Fruit fly (Drosophila melanogaster): ENCODE data around the gene Vps16B.

The Vps16B gene

dm6 chr3R:29782367-29782766, 33.9 kb downstream of the Vps16B start (continued):
- no peak for TF ChIP-seq crc (GFP tag; optimal IDR thresholded peaks at IDR 0.05)
- TF ChIP-seq HmgZ (tag; optimal IDR thresholded peaks at IDR 0.05): peak; percentile 26
- peak; percentile 99 for TF ChIP-seq kay (GFP tag; optimal IDR thresholded peaks at IDR 0.05)
- no peak for TF ChIP-seq CG4730 (GFP tag; IDR thresholded peaks at IDR 0.05)
- TF ChIP-seq CG9797 (GFP tag; optimal IDR thresholded peaks at IDR 0.05): no peak
- no peak for TF ChIP-seq hb (GFP tag; IDR thresholded peaks at IDR 0.05; ENCODE audit: partially characterized antibody)
- TF ChIP-seq CG15601 (tag; optimal IDR thresholded peaks at IDR 0.05): no peak
- TF ChIP-seq CG10565 (GFP tag; optimal IDR thresholded peaks at IDR 0.05): no peak
- TF ChIP-seq sens-2 (GFP tag; IDR thresholded peaks at IDR 0.05): no peak
- TF ChIP-seq CG31441 (GFP tag; IDR thresholded peaks at IDR 0.05): no peak
- TF ChIP-seq zf30C (GFP tag; optimal IDR thresholded peaks at IDR 0.05): no peak
- no peak for TF ChIP-seq emc (GFP tag; optimal IDR thresholded peaks at IDR 0.05)
- TF ChIP-seq Taf1 (GFP tag; IDR thresholded peaks at IDR 0.05): no peak
- TF ChIP-seq CG10959 (GFP tag; IDR thresholded peaks at IDR 0.05): no peak
- TF ChIP-seq Sry-β (GFP tag; optimal IDR thresholded peaks at IDR 0.05): no peak
- no peak for TF ChIP-seq Ets97D (GFP tag; optimal IDR thresholded peaks at IDR 0.05)
- no peak for TF ChIP-seq Drgx (GFP tag; IDR thresholded peaks at IDR 0.05)
- TF ChIP-seq knrl (GFP tag; IDR thresholded peaks at IDR 0.05; ENCODE audit: partially characterized antibody): 0 out of 3 replicates have a peak, but pooled peaks have one; percentile 18
- no peak for TF ChIP-seq peb (GFP tag; IDR thresholded peaks at IDR 0.05)
- TF ChIP-seq disco-r (GFP tag; optimal IDR thresholded peaks at IDR 0.05): no peak
- peak; percentile 56; the same call in 1 of the 2 replicates for TF ChIP-seq tna (GFP tag; IDR thresholded peaks at IDR 0.05; ENCODE audit: partially characterized antibody)
- no peak for TF ChIP-seq CG30020 (tag; optimal IDR thresholded peaks at IDR 0.05)
- no peak for TF ChIP-seq Lim3 (GFP tag; IDR thresholded peaks at IDR 0.05)
- no peak for TF ChIP-seq CG11456 (GFP tag; IDR thresholded peaks at IDR 0.05)
- TF ChIP-seq gcm2 (GFP tag; optimal IDR thresholded peaks at IDR 0.05): no peak
- no peak for TF ChIP-seq Sox100B (GFP tag; optimal IDR thresholded peaks at IDR 0.05)
- no peak for TF ChIP-seq CG6272 (GFP tag; IDR thresholded peaks at IDR 0.05)
- TF ChIP-seq eyg (GFP tag; optimal IDR thresholded peaks at IDR 0.05): no peak
- peak; percentile 2 for TF ChIP-seq CG10147 (GFP tag; optimal IDR thresholded peaks at IDR 0.05)
- no peak for TF ChIP-seq CG9817 (tag; optimal IDR thresholded peaks at IDR 0.05)
- TF ChIP-seq psq (GFP tag; optimal IDR thresholded peaks at IDR 0.05): no peak
- no peak for TF ChIP-seq CG10654 (GFP tag; optimal IDR thresholded peaks at IDR 0.05)
- TF ChIP-seq Dref (GFP tag; IDR thresholded peaks at IDR 0.05): no peak
- no peak for TF ChIP-seq CG5245 (GFP tag; optimal IDR thresholded peaks at IDR 0.05)
- TF ChIP-seq bsh (GFP tag; optimal IDR thresholded peaks at IDR 0.05): peak in 1 of 2 experiments; percentile 26
- TF ChIP-seq Dll (GFP tag; IDR thresholded peaks at IDR 0.05; ENCODE audit: partially characterized antibody): peak; percentile 40; the same call in 1 of the 4 replicates
- no peak for TF ChIP-seq CG3726 (GFP tag; IDR thresholded peaks at IDR 0.05)
- no peak for TF ChIP-seq Ada2b (GFP tag; IDR thresholded peaks at IDR 0.05)
- no peak for TF ChIP-seq phol (tag; optimal IDR thresholded peaks at IDR 0.05)
- 0 out of 3 replicates have a peak, but pooled peaks have one; percentile 48 for TF ChIP-seq gce (GFP tag; IDR thresholded peaks at IDR 0.05)
- no peak for TF ChIP-seq grn (GFP tag; optimal IDR thresholded peaks at IDR 0.05)
- TF ChIP-seq HLHmδ (GFP tag; optimal IDR thresholded peaks at IDR 0.05): no peak
- no peak; the same call in 1 of the 2 replicates for TF ChIP-seq CG5953 (GFP tag; IDR thresholded peaks at IDR 0.05)
- TF ChIP-seq chn (GFP tag; optimal IDR thresholded peaks at IDR 0.05): no peak
- no peak for TF ChIP-seq CkIIα-i1 (GFP tag; IDR thresholded peaks at IDR 0.05)
- TF ChIP-seq al (GFP tag; IDR thresholded peaks at IDR 0.05): no peak
- no peak for TF ChIP-seq CG18764 (GFP tag; optimal IDR thresholded peaks at IDR 0.05)
- TF ChIP-seq CG8359 (GFP tag; optimal IDR thresholded peaks at IDR 0.05; ENCODE audit: borderline replicate concordance): no peak
- no peak for TF ChIP-seq hkb (optimal IDR thresholded peaks at IDR 0.05)
- peak; percentile 49 for TF ChIP-seq hkb (GFP tag; IDR thresholded peaks at IDR 0.05)
- no peak for TF ChIP-seq tup (GFP tag; optimal IDR thresholded peaks at IDR 0.05)
- no peak for TF ChIP-seq CG14667 (GFP tag; IDR thresholded peaks at IDR 0.05)

All from whole organism, embryonic.